Fruit fly (Drosophila melanogaster): ENCODE measurements around the gene beat-Vc.
A peak's percentile ranks its signal among the peaks of the same experiment; 100 is the strongest.

Gene beat-Vc

DNA sequence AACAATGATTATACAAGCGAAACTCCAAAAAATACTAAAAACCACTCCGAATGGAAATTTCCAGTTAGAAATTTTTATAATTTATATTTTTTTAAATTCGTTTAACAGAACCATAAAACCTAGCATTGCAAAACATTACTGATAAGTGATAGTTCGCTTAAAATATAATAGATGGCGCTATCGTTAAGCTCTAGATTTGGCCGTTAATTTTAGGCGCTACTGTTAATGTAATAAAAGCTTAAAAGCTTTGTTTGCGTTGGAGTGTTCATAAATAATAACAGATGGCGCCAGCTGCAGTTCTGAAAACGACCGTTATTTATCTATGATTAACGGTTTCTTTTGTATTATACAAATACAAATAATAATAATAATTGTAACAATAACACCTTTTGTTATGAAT is 59.3 kb downstream of the beat-Vc start:
- TF ChIP-seq CG11617 (GFP tag; optimal IDR thresholded peaks at IDR 0.05) (no peak), pad (GFP tag; optimal IDR thresholded peaks at IDR 0.05) (no peak), Crg-1 (GFP tag; optimal IDR thresholded peaks at IDR 0.05) (peak; percentile 11), ovo (GFP tag; optimal IDR thresholded peaks at IDR 0.05) (peak; percentile 63), CG1620 (GFP tag; optimal IDR thresholded peaks at IDR 0.05) (peak; percentile 6), tj (GFP tag; optimal IDR thresholded peaks at IDR 0.05) (no peak), kay (GFP tag; ENCODE audit: borderline replicate concordance) (peak; percentile 3), CG33017 (tag; optimal IDR thresholded peaks at IDR 0.05) (no peak), CG7101 (tag; optimal IDR thresholded peaks at IDR 0.05) (peak; percentile 30), cic (GFP tag; optimal IDR thresholded peaks at IDR 0.05) (no peak), toe (GFP tag; optimal IDR thresholded peaks at IDR 0.05) (no peak), CG12768 (GFP tag; optimal IDR thresholded peaks at IDR 0.05) (no peak), CG7045 (GFP tag; optimal IDR thresholded peaks at IDR 0.05) (no peak), bab1 (GFP tag; optimal IDR thresholded peaks at IDR 0.05) (peak; percentile 31), Clk (GFP tag; optimal IDR thresholded peaks at IDR 0.05) (no peak)

DNA sequence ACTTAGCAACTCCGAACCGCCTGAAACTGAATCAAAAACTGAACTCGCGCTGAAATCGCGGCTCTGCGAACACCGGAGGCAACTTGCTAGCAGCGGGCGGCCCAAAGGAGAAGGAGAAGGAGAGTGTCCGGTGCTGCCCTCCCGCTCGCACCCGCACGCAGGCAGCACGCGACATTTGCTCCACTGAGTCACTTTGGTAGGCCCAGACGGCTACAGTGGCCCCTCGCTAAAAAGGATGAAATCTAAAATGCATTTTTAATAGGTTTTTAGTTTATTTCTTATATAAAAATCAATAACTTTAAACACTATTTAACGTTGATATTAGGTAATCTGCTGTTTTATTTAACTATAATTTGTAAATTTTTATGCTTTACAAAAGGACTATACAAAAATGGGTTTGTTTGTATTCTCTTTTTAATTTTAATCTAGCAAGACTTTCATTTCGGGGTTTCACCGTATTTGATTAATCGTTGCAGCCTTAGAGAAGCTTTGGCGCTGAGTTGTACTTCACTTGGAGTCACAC is 60.6 kb downstream of the beat-Vc start, which contains the start of gene Men:
Gene Men (minus strand): TSS at position 51 of the 523 bp plus-strand sequence.
- TF ChIP-seq pad (GFP tag; optimal IDR thresholded peaks at IDR 0.05), result no peak
- peak; percentile 22 for TF ChIP-seq CG5204 (GFP tag; optimal IDR thresholded peaks at IDR 0.05)
- peak; percentile 59 for TF ChIP-seq CG7101 (tag; optimal IDR thresholded peaks at IDR 0.05)
- no peak for TF ChIP-seq CG11617 (GFP tag; optimal IDR thresholded peaks at IDR 0.05)
- no peak for TF ChIP-seq kay (GFP tag; ENCODE audit: borderline replicate concordance)
- TF ChIP-seq CG7045 (GFP tag; optimal IDR thresholded peaks at IDR 0.05), result peak; percentile 31
- no peak for TF ChIP-seq CG1620 (GFP tag; optimal IDR thresholded peaks at IDR 0.05)
- TF ChIP-seq bab1 (GFP tag; optimal IDR thresholded peaks at IDR 0.05), result peak; percentile 45
- peak; percentile 31 for TF ChIP-seq tj (GFP tag; optimal IDR thresholded peaks at IDR 0.05)
- TF ChIP-seq Mnt (GFP tag; optimal IDR thresholded peaks at IDR 0.05), result no peak
- TF ChIP-seq cnc (optimal IDR thresholded peaks at IDR 0.05), result no peak
- no peak for TF ChIP-seq toe (GFP tag; optimal IDR thresholded peaks at IDR 0.05)
- no peak for TF ChIP-seq CG33017 (tag; optimal IDR thresholded peaks at IDR 0.05)
- no peak for TF ChIP-seq cic (GFP tag; optimal IDR thresholded peaks at IDR 0.05)
- no peak for TF ChIP-seq Clk (GFP tag; optimal IDR thresholded peaks at IDR 0.05)
- TF ChIP-seq CG12768 (GFP tag; optimal IDR thresholded peaks at IDR 0.05), result no peak
- no peak for TF ChIP-seq Crg-1 (GFP tag; optimal IDR thresholded peaks at IDR 0.05)
- TF ChIP-seq Hr96 (GFP tag; optimal IDR thresholded peaks at IDR 0.05), result no peak
- peak; percentile 19 for TF ChIP-seq CG14711 (tag; optimal IDR thresholded peaks at IDR 0.05)
- TF ChIP-seq ovo (GFP tag; optimal IDR thresholded peaks at IDR 0.05), result no peak

DNA sequence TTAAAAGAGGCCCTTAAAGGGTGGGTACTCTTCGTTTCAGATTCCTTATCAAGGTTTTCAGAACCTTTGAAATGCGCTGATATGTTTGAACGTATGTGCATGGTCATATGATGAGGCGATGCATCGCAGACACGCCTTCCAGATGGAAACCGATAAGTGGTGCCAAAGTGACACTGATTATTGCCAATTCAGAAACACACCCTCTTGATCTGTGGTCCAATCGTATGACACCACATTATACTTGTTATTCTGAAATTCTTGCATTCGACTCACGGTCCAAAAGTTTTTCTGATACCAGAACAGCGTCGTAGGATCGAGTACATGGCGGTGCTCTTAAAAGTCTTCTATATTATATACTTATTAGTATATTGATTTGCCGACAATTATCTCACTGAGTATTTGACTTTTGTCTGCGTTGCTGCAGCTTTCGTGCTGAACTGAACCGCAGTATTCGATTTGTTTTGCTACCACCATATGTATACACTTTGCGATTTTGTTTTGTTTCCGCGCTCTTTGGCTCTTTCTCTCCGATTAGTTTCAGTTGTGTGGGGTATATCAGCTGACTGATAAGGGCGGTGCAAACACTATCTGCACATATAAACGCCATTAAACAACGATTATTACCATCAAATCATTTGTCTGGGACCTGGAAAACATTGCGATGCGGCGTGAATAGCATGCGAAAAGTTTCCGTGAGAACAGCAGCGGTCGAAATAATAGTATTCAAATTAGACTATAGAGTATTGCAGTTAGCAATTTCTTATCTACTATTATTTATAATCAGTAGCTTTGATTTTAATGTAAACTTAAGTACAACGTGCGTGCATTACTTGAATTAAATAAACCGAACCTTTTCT is 62.4 kb downstream of the beat-Vc start:
- TF ChIP-seq toe (GFP tag; optimal IDR thresholded peaks at IDR 0.05), result no peak
- TF ChIP-seq Mnt (GFP tag; optimal IDR thresholded peaks at IDR 0.05), result peak; percentile 26
- TF ChIP-seq kay (GFP tag; ENCODE audit: borderline replicate concordance), result peak; percentile 94
- peak; percentile 23 for TF ChIP-seq CG5204 (GFP tag; optimal IDR thresholded peaks at IDR 0.05)
- TF ChIP-seq Hr96 (GFP tag; optimal IDR thresholded peaks at IDR 0.05), result peak; percentile 14
- TF ChIP-seq CG11617 (GFP tag; optimal IDR thresholded peaks at IDR 0.05), result no peak
- TF ChIP-seq CG7101 (tag; optimal IDR thresholded peaks at IDR 0.05), result no peak
- TF ChIP-seq cic (GFP tag; optimal IDR thresholded peaks at IDR 0.05), result peak; percentile 70
- no peak for TF ChIP-seq cnc (optimal IDR thresholded peaks at IDR 0.05)

DNA sequence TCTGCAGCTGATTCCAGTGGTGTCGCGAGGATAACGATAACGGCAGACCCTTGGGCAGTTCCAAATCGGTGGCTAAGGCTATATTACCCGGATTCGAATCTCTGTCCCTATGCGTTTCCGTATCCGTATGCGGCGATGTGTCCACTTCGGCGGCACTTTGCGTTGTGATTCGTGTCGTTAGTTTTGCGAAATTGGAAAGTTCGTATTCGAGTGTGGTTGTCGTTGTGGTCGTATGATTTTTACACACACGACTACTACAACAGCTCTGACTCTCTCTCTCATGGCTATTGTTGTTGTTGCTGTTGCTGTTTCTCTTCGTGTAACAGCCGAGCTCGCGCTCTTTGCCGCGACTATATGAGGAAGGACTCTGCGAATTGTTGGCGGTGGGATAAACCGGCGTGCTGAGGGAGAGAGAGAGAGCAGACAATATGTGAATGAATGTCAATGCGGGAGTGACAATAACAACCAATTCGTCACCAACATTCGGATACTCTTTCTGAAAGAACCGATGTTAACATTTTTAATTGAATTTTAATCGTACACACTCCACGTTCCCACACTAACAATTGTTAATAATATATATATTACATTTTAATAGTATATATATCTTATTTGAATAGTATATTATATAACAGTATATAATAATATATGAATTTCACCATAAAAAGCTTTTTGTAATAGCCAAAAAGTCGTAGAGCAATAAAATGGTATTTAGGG is 63.2 kb downstream of the beat-Vc start:
- TF ChIP-seq CG12768 (GFP tag; optimal IDR thresholded peaks at IDR 0.05) (peak; percentile 63), CG1620 (GFP tag; optimal IDR thresholded peaks at IDR 0.05) (peak; percentile 11), Mnt (GFP tag; optimal IDR thresholded peaks at IDR 0.05) (peak; percentile 57), toe (GFP tag; optimal IDR thresholded peaks at IDR 0.05) (peak; percentile 21), CG7101 (tag; optimal IDR thresholded peaks at IDR 0.05) (peak; percentile 53), CG7045 (GFP tag; optimal IDR thresholded peaks at IDR 0.05) (peak; percentile 4), pad (GFP tag; optimal IDR thresholded peaks at IDR 0.05) (peak; percentile 5), tj (GFP tag; optimal IDR thresholded peaks at IDR 0.05) (peak; percentile 54), kay (GFP tag; ENCODE audit: borderline replicate concordance) (peak; percentile 92), CG5204 (GFP tag; optimal IDR thresholded peaks at IDR 0.05) (no peak), Crg-1 (GFP tag; optimal IDR thresholded peaks at IDR 0.05) (peak; percentile 65), bab1 (GFP tag; optimal IDR thresholded peaks at IDR 0.05) (peak; percentile 48), Clk (GFP tag; optimal IDR thresholded peaks at IDR 0.05) (no peak), ovo (GFP tag; optimal IDR thresholded peaks at IDR 0.05) (peak; percentile 43), Hr96 (GFP tag; optimal IDR thresholded peaks at IDR 0.05) (peak; percentile 29), CG11617 (GFP tag; optimal IDR thresholded peaks at IDR 0.05) (no peak), CG33017 (tag; optimal IDR thresholded peaks at IDR 0.05) (peak; percentile 71), CG14711 (tag; optimal IDR thresholded peaks at IDR 0.05) (peak; percentile 48), cic (GFP tag; optimal IDR thresholded peaks at IDR 0.05) (peak; percentile 86), cnc (optimal IDR thresholded peaks at IDR 0.05) (no peak)

DNA sequence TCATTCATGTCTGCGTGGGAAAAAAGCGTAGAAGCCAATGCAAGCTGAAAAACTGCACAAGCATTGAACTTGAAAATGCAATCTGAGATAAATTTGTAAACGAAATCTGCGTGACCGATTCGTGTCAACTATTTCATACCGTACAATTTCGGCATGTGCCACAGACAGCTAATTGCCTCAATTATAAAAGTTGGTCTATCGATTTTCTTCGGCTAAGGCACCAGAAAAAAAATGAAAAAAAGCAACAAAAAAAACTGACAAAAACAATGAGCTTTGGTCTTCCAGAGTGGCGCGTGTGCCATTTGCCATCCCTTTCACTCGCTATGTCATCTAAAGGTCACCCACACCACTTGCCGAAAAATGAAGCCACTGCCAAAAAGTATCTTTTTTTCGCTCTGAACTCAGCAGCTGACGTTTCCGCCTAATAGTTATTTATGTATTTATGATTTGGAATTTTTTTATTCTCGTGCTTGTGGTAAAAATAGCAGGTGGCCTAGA is 64.4 kb downstream of the beat-Vc start:
- TF ChIP-seq kay (GFP tag; ENCODE audit: borderline replicate concordance) (no peak), CG1620 (GFP tag; optimal IDR thresholded peaks at IDR 0.05) (no peak), CG7045 (GFP tag; optimal IDR thresholded peaks at IDR 0.05) (no peak), Crg-1 (GFP tag; optimal IDR thresholded peaks at IDR 0.05) (no peak), Hr96 (GFP tag; optimal IDR thresholded peaks at IDR 0.05) (no peak), Mnt (GFP tag; optimal IDR thresholded peaks at IDR 0.05) (no peak), cic (GFP tag; optimal IDR thresholded peaks at IDR 0.05) (no peak), CG5204 (GFP tag; optimal IDR thresholded peaks at IDR 0.05) (no peak), CG11617 (GFP tag; optimal IDR thresholded peaks at IDR 0.05) (no peak)
